Worm (Caenorhabditis elegans) whole organism, L2 larva: ENCODE data around the gene ribo-1.

Experiments
- blmp-1 ChIP-seq: sonication (generic microtip); optimal IDR thresholded peaks from 2 replicates; lab custom pipeline; 2017; ENCODE audit warnings: missing genetic modification characterization, mild to moderate bottlenecking, missing compliant biosample characterization, antibody characterized with exemption, moderate library complexity; ENCODE audit not compliant: insufficient read depth
- ceh-82 ChIP-seq: fragments of 150-350 bp; optimal IDR thresholded peaks from 2 replicates; lab custom pipeline; 2014; ENCODE audit warnings: missing biosample characterization, missing genetic modification characterization
- elt-3 ChIP-seq: sonication (generic microtip); optimal IDR thresholded peaks from 2 replicates; lab custom pipeline; 2017; ENCODE audit warnings: missing biosample characterization, missing genetic modification characterization
- nhr-10 ChIP-seq: sonication (generic microtip); optimal IDR thresholded peaks from 2 replicates; lab custom pipeline; 2017; ENCODE audit warnings: missing biosample characterization, missing genetic modification characterization
- unc-62 ChIP-seq: fragments of 150-350 bp; optimal IDR thresholded peaks from 2 replicates; lab custom pipeline; 2014; ENCODE audit warnings: missing biosample characterization, missing genetic modification reagents, missing genetic modification characterization

DNA sequence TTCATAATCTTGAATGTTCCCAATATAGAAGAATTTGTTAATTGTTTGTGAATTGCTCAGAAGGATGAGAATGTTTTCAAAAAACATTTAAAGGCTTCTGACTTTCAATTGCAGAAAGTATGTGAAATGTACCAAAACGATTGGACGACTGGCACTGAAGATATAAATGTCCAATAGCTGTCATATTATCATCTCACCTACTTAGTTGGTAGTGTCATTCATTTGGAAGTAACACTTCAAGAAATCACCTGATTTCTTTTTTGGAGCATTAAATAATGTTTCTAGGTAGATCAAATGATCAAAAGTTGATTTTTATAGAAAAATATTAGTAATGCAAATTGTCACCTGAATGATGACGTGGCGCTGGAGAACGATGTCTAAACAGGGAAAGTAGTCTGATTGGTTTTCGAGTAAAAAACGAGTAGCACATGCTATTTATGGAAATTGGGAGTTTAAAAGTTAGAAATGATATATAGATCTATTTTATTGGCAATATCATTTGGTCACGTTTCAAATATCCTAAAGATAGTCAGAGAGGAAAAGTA lies 30.7 kb upstream of the ribo-1 start:
- no peak for TF ChIP-seq unc-62 (GFP tag; lab: Kevin White, UChicago)
- no peak for TF ChIP-seq blmp-1 (tag; lab: Kevin White, UChicago)
- no peak for TF ChIP-seq ceh-82 (tag; lab: Kevin White, UChicago)
- TF ChIP-seq nhr-10 (tag; lab: Kevin White, UChicago), result no peak
- TF ChIP-seq elt-3 (tag; lab: Kevin White, UChicago), result no peak
